Worm (Caenorhabditis elegans): ENCODE results near the gene C09H10.9.

Gene C09H10.9

ce11 chrII:11126312-11127000 lies 22.2 kb downstream of the C09H10.9 start, which contains the start of the genes rps-9 and lsm-1:
rps-9 (minus strand) TSS chrII:11126362.
lsm-1 (plus strand) TSS chrII:11126950.
- TF ChIP-seq che-1 (tag; optimal IDR thresholded peaks at IDR 0.05), result no peak
- no peak for TF ChIP-seq hlh-15 (tag; optimal IDR thresholded peaks at IDR 0.05)
- TF ChIP-seq lim-6 (tag; optimal IDR thresholded peaks at IDR 0.05), result no peak
- no peak for TF ChIP-seq ets-4 (tag; optimal IDR thresholded peaks at IDR 0.05)
- TF ChIP-seq unc-55 (GFP tag; optimal IDR thresholded peaks at IDR 0.05), result peak; percentile 19
- peak; percentile 70 for TF ChIP-seq nfya-1 (tag; optimal IDR thresholded peaks at IDR 0.05)

- no peak for TF ChIP-seq ceh-34 (tag; optimal IDR thresholded peaks at IDR 0.05)
- TF ChIP-seq T23F11.4 (GFP tag; optimal IDR thresholded peaks at IDR 0.05), result no peak
- TF ChIP-seq ceh-48 (tag; optimal IDR thresholded peaks at IDR 0.05), result no peak
- TF ChIP-seq pha-4 (tag; optimal IDR thresholded peaks at IDR 0.05), result no peak
- no peak for TF ChIP-seq hlh-30 (tag; optimal IDR thresholded peaks at IDR 0.05; ENCODE audit: insufficient read depth)
- no peak for TF ChIP-seq hlh-6 (tag; optimal IDR thresholded peaks at IDR 0.05)
- TF ChIP-seq K02D7.2 (tag; optimal IDR thresholded peaks at IDR 0.05), result no peak
- no peak for TF ChIP-seq pag-3 (tag; optimal IDR thresholded peaks at IDR 0.05; ENCODE audit: borderline replicate concordance)
- no peak for TF ChIP-seq hlh-8 (tag; optimal IDR thresholded peaks at IDR 0.05)
- no peak for TF ChIP-seq ceh-31 (tag; optimal IDR thresholded peaks at IDR 0.05)
- TF ChIP-seq dve-1 (tag; optimal IDR thresholded peaks at IDR 0.05), result no peak
- TF ChIP-seq zip-5 (tag; optimal IDR thresholded peaks at IDR 0.05), result no peak
- no peak for TF ChIP-seq ets-4 (tag; optimal IDR thresholded peaks at IDR 0.05)
- no peak for TF ChIP-seq ceh-9 (tag; optimal IDR thresholded peaks at IDR 0.05)
- TF ChIP-seq che-1 (tag; optimal IDR thresholded peaks at IDR 0.05), result no peak
- no peak for TF ChIP-seq ref-2 (tag; optimal IDR thresholded peaks at IDR 0.05)
- no peak for TF ChIP-seq nhr-11 (tag; optimal IDR thresholded peaks at IDR 0.05)
- TF ChIP-seq ceh-18 (tag; optimal IDR thresholded peaks at IDR 0.05), result no peak
Observed at ce11 chrII:11127364-11127763, 23.1 kb downstream of the C09H10.9 start, which contains the start of gene F40F8.1. F40F8.1 (plus strand) TSS chrII:11127664.

- no peak for TF ChIP-seq pha-2 (tag; optimal IDR thresholded peaks at IDR 0.05)
- no peak for TF ChIP-seq ceh-31 (tag; optimal IDR thresholded peaks at IDR 0.05)
- TF ChIP-seq pqm-1 (tag; optimal IDR thresholded peaks at IDR 0.05), result no peak
- no peak for TF ChIP-seq ahr-1 (tag; optimal IDR thresholded peaks at IDR 0.05)
- no peak for TF ChIP-seq sox-2 (GFP tag; IDR thresholded peaks at IDR 0.05)
- no peak for TF ChIP-seq syd-9 (tag; optimal IDR thresholded peaks at IDR 0.05)
- no peak for TF ChIP-seq hlh-30 (tag; optimal IDR thresholded peaks at IDR 0.05; ENCODE audit: insufficient read depth)
- no peak for TF ChIP-seq pag-3 (tag; optimal IDR thresholded peaks at IDR 0.05; ENCODE audit: borderline replicate concordance)
- TF ChIP-seq ceh-22 (tag; optimal IDR thresholded peaks at IDR 0.05), result no peak
Observed at ce11 chrII:11128989-11129388, 24.7 kb downstream of the C09H10.9 start, which contains the start of gene F40F8.3. F40F8.3 (plus strand) TSS chrII:11129289.

ce11 chrII:11129517-11129916 lies 25.3 kb downstream of the C09H10.9 start, which contains the start of gene F40F8.12:
F40F8.12 (plus strand) TSS chrII:11129817.
- TF ChIP-seq odd-2 (tag; optimal IDR thresholded peaks at IDR 0.05) (no peak), ceh-19 (GFP tag; optimal IDR thresholded peaks at IDR 0.05) (no peak), ceh-6 (GFP tag; optimal IDR thresholded peaks at IDR 0.05) (no peak), unc-86 (tag; optimal IDR thresholded peaks at IDR 0.05) (no peak), madf-2 (tag; optimal IDR thresholded peaks at IDR 0.05) (no peak), ceh-34 (tag; optimal IDR thresholded peaks at IDR 0.05) (no peak)

- TF ChIP-seq sox-2 (GFP tag; IDR thresholded peaks at IDR 0.05) (no peak), unc-42 (tag; optimal IDR thresholded peaks at IDR 0.05) (peak; percentile 4), ceh-18 (tag; optimal IDR thresholded peaks at IDR 0.05) (no peak), ets-4 (tag; optimal IDR thresholded peaks at IDR 0.05) (no peak), hlh-15 (tag; optimal IDR thresholded peaks at IDR 0.05) (no peak), ceh-9 (tag; optimal IDR thresholded peaks at IDR 0.05) (no peak)
Observed at ce11 chrII:11132542-11132941, 28.3 kb downstream of the C09H10.9 start, which contains the start of gene F40F8.11. F40F8.11 (minus strand) TSS chrII:11132590.

Data from whole organism, late embryonic.